Fruit fly (Drosophila melanogaster) whole organism, embryonic: ENCODE measurements around the gene CG32797.

Experiments used
- ATbp ChIP-seq: fragments of 200-800 bp; sonication (Bioruptor generic); optimal IDR thresholded peaks from 2 replicates; lab custom pipeline; 2017; ENCODE audit warnings: missing biosample characterization, mild to moderate bottlenecking, missing genetic modification characterization, missing genetic modification reagents
- B-H2 ChIP-seq: fragments of 200-800 bp; sonication (Bioruptor generic); optimal IDR thresholded peaks from 2 replicates; lab custom pipeline; 2018; ENCODE audit warnings: missing biosample characterization, mild to moderate bottlenecking, missing genetic modification characterization
- Blimp-1 ChIP-seq: fragments of 200-800 bp; sonication (Bioruptor generic); optimal IDR thresholded peaks from 3 replicates; lab custom pipeline; 2018; ENCODE audit warnings: missing biosample characterization, missing genetic modification characterization, mild to moderate bottlenecking, moderate library complexity, missing genetic modification reagents
- CG10565 ChIP-seq: fragments of 200-800 bp; sonication (Bioruptor generic); optimal IDR thresholded peaks from 3 replicates; lab custom pipeline; 2016; ENCODE audit warnings: missing biosample characterization, mild to moderate bottlenecking, missing genetic modification characterization
- CG10979 ChIP-seq: fragments of 200-800 bp; sonication (Bioruptor generic); optimal IDR thresholded peaks from 2 replicates; lab custom pipeline; 2018; ENCODE audit warnings: missing biosample characterization, mild to moderate bottlenecking, missing genetic modification characterization, moderate library complexity
- CG11504 ChIP-seq: fragments of 200-800 bp; sonication (Bioruptor generic); optimal IDR thresholded peaks from 3 replicates; lab custom pipeline; 2019; ENCODE audit warnings: missing biosample characterization, mild to moderate bottlenecking, missing genetic modification characterization, moderate library complexity
- CG11560 ChIP-seq: fragments of 200-800 bp; sonication (Bioruptor generic); IDR thresholded peaks from 3 replicates; pipeline ENCODE4 v1.3.6; 2022; ENCODE audit warnings: missing biosample characterization, missing genetic modification characterization
- CG15011 ChIP-seq: fragments of 200-800 bp; sonication (Bioruptor generic); optimal IDR thresholded peaks from 3 replicates; lab custom pipeline; 2018; ENCODE audit warnings: missing biosample characterization, mild to moderate bottlenecking, missing genetic modification characterization
- CG1602 ChIP-seq: fragments of 200-800 bp; sonication (Bioruptor generic); optimal IDR thresholded peaks from 3 replicates; lab custom pipeline; 2016; ENCODE audit warnings: missing biosample characterization, missing genetic modification characterization
- CG1603 ChIP-seq: fragments of 200-800 bp; sonication (Bioruptor generic); optimal IDR thresholded peaks from 2 replicates; lab custom pipeline; 2019; ENCODE audit warnings: missing biosample characterization, mild to moderate bottlenecking, missing genetic modification characterization, moderate library complexity
- CG18262 ChIP-seq: fragments of 200-800 bp; optimal IDR thresholded peaks from 3 replicates; lab custom pipeline; 2019; ENCODE audit warnings: missing biosample characterization, mild to moderate bottlenecking, missing genetic modification characterization, moderate library complexity
- CG2712 ChIP-seq: fragments of 200-800 bp; optimal IDR thresholded peaks from 3 replicates; lab custom pipeline; 2019; ENCODE audit warnings: missing biosample characterization, mild to moderate bottlenecking, missing genetic modification characterization, moderate library complexity
- CG31441 ChIP-seq: fragments of 200-800 bp; sonication (Bioruptor generic); IDR thresholded peaks from 2 replicates; pipeline ENCODE4 v1.3.6; 2022; ENCODE audit warnings: missing biosample characterization, missing genetic modification characterization
- CG3407 ChIP-seq: fragments of 200-800 bp; sonication (Bioruptor generic); optimal IDR thresholded peaks from 2 replicates; lab custom pipeline; 2018; ENCODE audit warnings: missing biosample characterization, mild to moderate bottlenecking, missing genetic modification characterization
- CG4328 ChIP-seq: fragments of 200-800 bp; sonication (Bioruptor generic); optimal IDR thresholded peaks from 3 replicates; lab custom pipeline; 2017; ENCODE audit warnings: missing biosample characterization, missing genetic modification reagents, missing genetic modification characterization
- CG7556 ChIP-seq: fragments of 200-800 bp; sonication (Bioruptor generic); optimal IDR thresholded peaks from 2 replicates; lab custom pipeline; 2017; ENCODE audit warnings: missing biosample characterization, mild to moderate bottlenecking, missing genetic modification characterization
- CG7839 ChIP-seq: fragments of 200-800 bp; sonication (Bioruptor generic); optimal IDR thresholded peaks from 3 replicates; lab custom pipeline; 2018; ENCODE audit warnings: missing biosample characterization, mild to moderate bottlenecking, missing genetic modification characterization, moderate library complexity
- Camta ChIP-seq: fragments of 200-800 bp; sonication (Bioruptor generic); optimal IDR thresholded peaks from 2 replicates; lab custom pipeline; 2016; ENCODE audit warnings: missing biosample characterization, missing genetic modification characterization
- CoRest ChIP-seq: fragments of 200-800 bp; sonication (Bioruptor generic); optimal IDR thresholded peaks from 3 replicates; lab custom pipeline; 2018; ENCODE audit warnings: missing biosample characterization, mild to moderate bottlenecking, missing genetic modification characterization, moderate library complexity
- D ChIP-seq, 2 experiments: fragments of 200-800 bp in 1 of 2; fragments of >200 bp in 1 of 2; sonication (Bioruptor generic) in 1 of 2; optimal IDR thresholded peaks; 2 replicates in 1 of 2; 3 replicates in 1 of 2; lab custom pipeline; 2017; ENCODE audit warnings: mild to moderate bottlenecking in 1 of 2, missing biosample characterization in 1 of 2, missing genetic modification characterization in 1 of 2, missing genetic modification reagents in 1 of 2
- D19B ChIP-seq: fragments of 200-800 bp; sonication (Bioruptor generic); optimal IDR thresholded peaks from 2 replicates; lab custom pipeline; 2017; ENCODE audit warnings: missing biosample characterization, mild to moderate bottlenecking, missing genetic modification characterization
- Ets65A ChIP-seq: fragments of 200-800 bp; sonication (Bioruptor generic); peaks from one replicate; lab custom pipeline; 2016; ENCODE audit warnings: missing biosample characterization, missing genetic modification characterization
- Lhr ChIP-seq: fragments of 200-800 bp; sonication (Bioruptor generic); optimal IDR thresholded peaks from 3 replicates; lab custom pipeline; 2017; ENCODE audit warnings: mild to moderate bottlenecking, missing biosample characterization, missing genetic modification reagents, missing genetic modification characterization
- Oli ChIP-seq: fragments of 200-800 bp; sonication (Bioruptor generic); optimal IDR thresholded peaks from 2 replicates; lab custom pipeline; 2018; ENCODE audit warnings: missing biosample characterization, mild to moderate bottlenecking, missing genetic modification characterization, moderate library complexity
- Sox102F ChIP-seq: fragments of 200-800 bp; sonication (Bioruptor generic); optimal IDR thresholded peaks from 2 replicates; lab custom pipeline; 2018; ENCODE audit warnings: missing biosample characterization, mild to moderate bottlenecking, missing genetic modification characterization, moderate library complexity
- Xrp1 ChIP-seq: fragments of 200-800 bp; sonication (Bioruptor generic); IDR thresholded peaks from 2 replicates; pipeline ENCODE4 v1.3.6; 2022; ENCODE audit warnings: missing biosample characterization, missing genetic modification characterization
- ap ChIP-seq: fragments of 200-800 bp; sonication (Bioruptor generic); IDR thresholded peaks from 2 replicates; pipeline ENCODE4 v1.3.6; 2022; ENCODE audit warnings: missing biosample characterization, missing genetic modification characterization
- bsh ChIP-seq, 2 experiments: fragments of 200-800 bp; sonication (Bioruptor generic); optimal IDR thresholded peaks; 2 replicates each; lab custom pipeline; 2017 to 2018; ENCODE audit warnings: mild to moderate bottlenecking in 2 of 2, missing biosample characterization in 2 of 2, missing genetic modification characterization in 2 of 2, moderate library complexity in 1 of 2
- chif ChIP-seq, 2 experiments: fragments of 200-800 bp; sonication (Bioruptor generic); optimal IDR thresholded peaks; 3 replicates each; lab custom pipeline; 2016; ENCODE audit warnings: missing biosample characterization in 2 of 2, missing genetic modification characterization in 2 of 2
- ci ChIP-seq: fragments of 200-800 bp; sonication (Bioruptor generic); IDR thresholded peaks from 3 replicates; pipeline ENCODE4 v1.3.6; 2022; ENCODE audit warnings: missing biosample characterization, missing genetic modification characterization
- dmrt99B ChIP-seq: fragments of 200-800 bp; sonication (Bioruptor generic); optimal IDR thresholded peaks from 2 replicates; lab custom pipeline; 2018; ENCODE audit warnings: missing biosample characterization, mild to moderate bottlenecking, missing genetic modification characterization, moderate library complexity
- emc ChIP-seq: fragments of 200-800 bp; sonication (Bioruptor generic); optimal IDR thresholded peaks from 2 replicates; lab custom pipeline; 2016; ENCODE audit warnings: missing biosample characterization, missing genetic modification characterization
- eve ChIP-seq, 2 experiments: fragments of >200 bp; optimal IDR thresholded peaks; 2 replicates each; lab custom pipeline; 2017; ENCODE audit warnings: missing biosample characterization in 2 of 2, missing genetic modification characterization in 2 of 2
- gem ChIP-seq: fragments of 200-800 bp; sonication (Bioruptor generic); optimal IDR thresholded peaks from 2 replicates; lab custom pipeline; 2019; ENCODE audit warnings: missing biosample characterization, mild to moderate bottlenecking, missing genetic modification characterization, moderate library complexity
- grn ChIP-seq: fragments of 200-800 bp; sonication (Bioruptor generic); optimal IDR thresholded peaks from 3 replicates; lab custom pipeline; 2017; ENCODE audit warnings: missing biosample characterization, missing genetic modification characterization
- hth ChIP-seq: fragments of >200 bp; optimal IDR thresholded peaks from 2 replicates; lab custom pipeline; 2017; ENCODE audit warnings: inconsistent platforms
- kni ChIP-seq: fragments of 200-800 bp; sonication (Bioruptor generic); optimal IDR thresholded peaks from 3 replicates; lab custom pipeline; 2017; ENCODE audit warnings: mild to moderate bottlenecking, missing biosample characterization, missing genetic modification reagents, missing genetic modification characterization
- lola ChIP-seq, 3 experiments: fragments of >200 bp in 2 of 3; fragments of 200-800 bp in 1 of 3; sonication (Bioruptor generic) in 1 of 3; optimal IDR thresholded peaks; 2 replicates each; lab custom pipeline; 2017 to 2019; ENCODE audit warnings: missing biosample characterization in 3 of 3, missing genetic modification characterization in 3 of 3, mild to moderate bottlenecking in 1 of 3, moderate library complexity in 1 of 3
- nmo ChIP-seq: fragments of 200-800 bp; sonication (Bioruptor generic); optimal IDR thresholded peaks from 2 replicates; lab custom pipeline; 2018; ENCODE audit warnings: missing biosample characterization, mild to moderate bottlenecking, missing genetic modification characterization, moderate library complexity
- nom ChIP-seq: fragments of 200-800 bp; sonication (Bioruptor generic); optimal IDR thresholded peaks from 2 replicates; lab custom pipeline; 2017; ENCODE audit warnings: missing biosample characterization, missing genetic modification characterization, mild to moderate bottlenecking, moderate library complexity, missing genetic modification reagents
- phol ChIP-seq: fragments of 200-800 bp; sonication (Bioruptor generic); optimal IDR thresholded peaks from 3 replicates; lab custom pipeline; 2018; ENCODE audit warnings: missing biosample characterization, mild to moderate bottlenecking, missing genetic modification characterization, moderate library complexity
- salm ChIP-seq: fragments of 200-800 bp; sonication (Bioruptor generic); optimal IDR thresholded peaks from 2 replicates; lab custom pipeline; 2018; ENCODE audit warnings: missing biosample characterization, mild to moderate bottlenecking, missing genetic modification characterization
- sob ChIP-seq: fragments of 200-800 bp; sonication (Bioruptor generic); IDR thresholded peaks from 2 replicates; pipeline ENCODE4 v1.3.6; 2022; ENCODE audit warnings: missing biosample characterization, missing genetic modification characterization
- ssp ChIP-seq: fragments of 200-800 bp; sonication (Bioruptor generic); IDR thresholded peaks from 2 replicates; pipeline ENCODE4 v1.3.6; 2022; ENCODE audit warnings: missing biosample characterization, missing genetic modification characterization
- tgo ChIP-seq: fragments of 200-800 bp; sonication (Bioruptor generic); IDR thresholded peaks from 3 replicates; pipeline ENCODE4 v1.3.6; 2022; ENCODE audit warnings: missing biosample characterization, missing genetic modification characterization
- tll ChIP-seq, 2 experiments: fragments of 200-800 bp in 1 of 2; fragments of >200 bp in 1 of 2; sonication (Bioruptor generic) in 1 of 2; optimal IDR thresholded peaks; 2 replicates each; lab custom pipeline; 2017 to 2019; ENCODE audit warnings: missing biosample characterization in 2 of 2, missing genetic modification characterization in 2 of 2, mild to moderate bottlenecking in 1 of 2, moderate library complexity in 1 of 2
- toy ChIP-seq: fragments of 200-800 bp; sonication (Bioruptor generic); IDR thresholded peaks from 2 replicates; pipeline ENCODE4 v1.3.6; 2022; ENCODE audit warnings: missing biosample characterization, missing genetic modification characterization
- z ChIP-seq: fragments of 200-800 bp; sonication (Bioruptor generic); IDR thresholded peaks from 3 replicates; pipeline ENCODE4 v1.3.6; 2022; ENCODE audit warnings: missing biosample characterization, missing genetic modification characterization

The CG32797 gene

dm6 chrX:2465687-2466086 lies 40.0 kb upstream of the CG32797 start (continued):
- TF ChIP-seq CG15011 (GFP tag; lab: Kevin White, UChicago) (no peak), nom (GFP tag; lab: Kevin White, UChicago) (no peak), D (optimal IDR thresholded peaks at IDR 0.05; lab: Kevin White, UChicago) (peak; percentile 83), D (GFP tag; optimal IDR thresholded peaks at IDR 0.05; lab: Kevin White, UChicago) (no peak), CG11560 (tag; lab: Robert Waterston, UW) (no peak), tgo (GFP tag; lab: Robert Waterston, UW) (no peak), CG4328 (GFP tag; lab: Kevin White, UChicago) (no peak), tll (GFP tag; optimal IDR thresholded peaks at IDR 0.05; lab: Kevin White, UChicago) (peak in 1 of 2 experiments; percentile 25), sob (no peak), grn (peak; percentile 10), hth (peak; percentile 52), toy (GFP tag; lab: Robert Waterston, UW) (no peak), CG3407 (no peak), ssp (GFP tag; lab: Robert Waterston, UW) (no peak), CG10565 (GFP tag; lab: Kevin White, UChicago) (no peak), kni (GFP tag; lab: Kevin White, UChicago) (peak; percentile 54)

dm6 chrX:2464189-2464588 lies 38.5 kb upstream of the CG32797 start:
- TF ChIP-seq lola (GFP tag; optimal IDR thresholded peaks at IDR 0.05; lab: Kevin White, UChicago) (peak in 1 of 3 experiments; percentile 14), CG7839 (tag; lab: Kevin White, UChicago) (peak; percentile 17), nmo (GFP tag; lab: Kevin White, UChicago) (peak; percentile 24), B-H2 (no peak), Camta (GFP tag; lab: Kevin White, UChicago) (no peak), phol (peak; percentile 26), CG31441 (0 out of 2 replicates have a peak, but pooled peaks have one; percentile 14), dmrt99B (tag; lab: Kevin White, UChicago) (peak; percentile 5), CG10979 (tag; lab: Kevin White, UChicago) (peak; percentile 26), z (GFP tag; lab: Robert Waterston, UW) (0 out of 3 replicates have a peak, but pooled peaks have one; percentile 28), CG2712 (tag; lab: Kevin White, UChicago) (peak; percentile 35), Oli (tag; lab: Kevin White, UChicago) (peak; percentile 21), CG1603 (tag; lab: Kevin White, UChicago) (peak; percentile 42), CG1602 (GFP tag; lab: Kevin White, UChicago) (no peak), ATbp (GFP tag; lab: Kevin White, UChicago) (peak; percentile 22), gem (tag; lab: Kevin White, UChicago) (peak; percentile 31), CG11504 (tag; lab: Kevin White, UChicago) (peak; percentile 28), eve (GFP tag; optimal IDR thresholded peaks at IDR 0.05; lab: Kevin White, UChicago) (peak in 1 of 2 experiments; percentile 42), bsh (GFP tag; optimal IDR thresholded peaks at IDR 0.05; lab: Kevin White, UChicago) (peak in 1 of 2 experiments; percentile 33), Xrp1 (GFP tag; lab: Robert Waterston, UW) (0 out of 2 replicates have a peak, but pooled peaks have one; percentile 10), CG7556 (GFP tag; lab: Kevin White, UChicago) (no peak), CoRest (tag; lab: Kevin White, UChicago) (peak; percentile 4), Lhr (GFP tag; lab: Kevin White, UChicago) (no peak), chif (GFP tag; optimal IDR thresholded peaks at IDR 0.05; lab: Kevin White, UChicago) (peak in 1 of 2 experiments; percentile 1), Sox102F (GFP tag; lab: Kevin White, UChicago) (peak; percentile 33), ci (peak; percentile 19; the same call in 1 of the 3 replicates), D19B (GFP tag; lab: Kevin White, UChicago) (peak; percentile 42), Blimp-1 (GFP tag; lab: Kevin White, UChicago) (peak; percentile 3), CG11560 (tag; lab: Robert Waterston, UW) (no peak), emc (GFP tag; lab: Kevin White, UChicago) (no peak), salm (tag; lab: Kevin White, UChicago) (no peak), ap (no peak), Ets65A (GFP tag; lab: Kevin White, UChicago) (peak; percentile 7), CG18262 (tag; lab: Kevin White, UChicago) (peak; percentile 20)
